Fruit fly (Drosophila melanogaster): Measurements from ENCODE around the gene Task7.

The Task7 gene

dm6 chr3R:9427328-9427727 is 15.2 kb upstream of the Task7 start:
- TF ChIP-seq CG1620 (GFP tag; optimal IDR thresholded peaks at IDR 0.05): no peak
- no peak for TF ChIP-seq Hr96 (GFP tag; optimal IDR thresholded peaks at IDR 0.05)
- TF ChIP-seq CG14711 (tag; optimal IDR thresholded peaks at IDR 0.05): no peak
- TF ChIP-seq tj (GFP tag; optimal IDR thresholded peaks at IDR 0.05): no peak
- no peak for TF ChIP-seq toe (GFP tag; optimal IDR thresholded peaks at IDR 0.05)
- no peak for TF ChIP-seq ovo (GFP tag; optimal IDR thresholded peaks at IDR 0.05)
- no peak for TF ChIP-seq Mnt (GFP tag; optimal IDR thresholded peaks at IDR 0.05)
- TF ChIP-seq Crg-1 (GFP tag; optimal IDR thresholded peaks at IDR 0.05): no peak
- no peak for TF ChIP-seq CG7101 (tag; optimal IDR thresholded peaks at IDR 0.05)
- no peak for TF ChIP-seq pad (GFP tag; optimal IDR thresholded peaks at IDR 0.05)
- no peak for TF ChIP-seq kay (GFP tag; ENCODE audit: borderline replicate concordance)
- TF ChIP-seq Clk (GFP tag; optimal IDR thresholded peaks at IDR 0.05): no peak
- no peak for TF ChIP-seq bab1 (GFP tag; optimal IDR thresholded peaks at IDR 0.05)
- no peak for TF ChIP-seq CG12768 (GFP tag; optimal IDR thresholded peaks at IDR 0.05)
- no peak for TF ChIP-seq CG33017 (tag; optimal IDR thresholded peaks at IDR 0.05)
- no peak for TF ChIP-seq CG5204 (GFP tag; optimal IDR thresholded peaks at IDR 0.05)

dm6 chr3R:9424061-9424665 is 12.1 kb upstream of the Task7 start:
- no peak for TF ChIP-seq bab1 (GFP tag; optimal IDR thresholded peaks at IDR 0.05)
- TF ChIP-seq tj (GFP tag; optimal IDR thresholded peaks at IDR 0.05): peak; percentile 88

dm6 chr3R:9422338-9422737 is 10.2 kb upstream of the Task7 start:
- TF ChIP-seq cnc (optimal IDR thresholded peaks at IDR 0.05) (no peak), cic (GFP tag; optimal IDR thresholded peaks at IDR 0.05) (peak; percentile 21), tj (GFP tag; optimal IDR thresholded peaks at IDR 0.05) (peak; percentile 80), Mnt (GFP tag; optimal IDR thresholded peaks at IDR 0.05) (no peak), kay (GFP tag; ENCODE audit: borderline replicate concordance) (peak; percentile 59), CG12768 (GFP tag; optimal IDR thresholded peaks at IDR 0.05) (peak; percentile 44)

- TF ChIP-seq toe (GFP tag; optimal IDR thresholded peaks at IDR 0.05): no peak
- TF ChIP-seq Clk (GFP tag; optimal IDR thresholded peaks at IDR 0.05): no peak
- TF ChIP-seq CG12768 (GFP tag; optimal IDR thresholded peaks at IDR 0.05): peak; percentile 73
- peak; percentile 64 for TF ChIP-seq tj (GFP tag; optimal IDR thresholded peaks at IDR 0.05)
- peak; percentile 34 for TF ChIP-seq CG7101 (tag; optimal IDR thresholded peaks at IDR 0.05)
- peak; percentile 18 for TF ChIP-seq CG7045 (GFP tag; optimal IDR thresholded peaks at IDR 0.05)
- peak; percentile 13 for TF ChIP-seq Mnt (GFP tag; optimal IDR thresholded peaks at IDR 0.05)
- TF ChIP-seq CG5204 (GFP tag; optimal IDR thresholded peaks at IDR 0.05): no peak
- TF ChIP-seq CG14711 (tag; optimal IDR thresholded peaks at IDR 0.05): peak; percentile 14
- TF ChIP-seq Crg-1 (GFP tag; optimal IDR thresholded peaks at IDR 0.05): no peak
- no peak for TF ChIP-seq kay (GFP tag; ENCODE audit: borderline replicate concordance)
- peak; percentile 45 for TF ChIP-seq CG11617 (GFP tag; optimal IDR thresholded peaks at IDR 0.05)
- TF ChIP-seq CG33017 (tag; optimal IDR thresholded peaks at IDR 0.05): peak; percentile 10
- no peak for TF ChIP-seq bab1 (GFP tag; optimal IDR thresholded peaks at IDR 0.05)
- TF ChIP-seq Hr96 (GFP tag; optimal IDR thresholded peaks at IDR 0.05): no peak
- TF ChIP-seq CG1620 (GFP tag; optimal IDR thresholded peaks at IDR 0.05): no peak
- TF ChIP-seq pad (GFP tag; optimal IDR thresholded peaks at IDR 0.05): peak; percentile 55
- TF ChIP-seq cic (GFP tag; optimal IDR thresholded peaks at IDR 0.05): peak; percentile 91
- no peak for TF ChIP-seq cnc (optimal IDR thresholded peaks at IDR 0.05)
- peak; percentile 36 for TF ChIP-seq ovo (GFP tag; optimal IDR thresholded peaks at IDR 0.05)
Observed at dm6 chr3R:9420439-9421234, 8.5 kb upstream of the Task7 start.

- peak; percentile 95 for TF ChIP-seq Mnt (GFP tag; optimal IDR thresholded peaks at IDR 0.05)
- no peak for TF ChIP-seq toe (GFP tag; optimal IDR thresholded peaks at IDR 0.05)
- no peak for TF ChIP-seq CG7101 (tag; optimal IDR thresholded peaks at IDR 0.05)
- no peak for TF ChIP-seq ovo (GFP tag; optimal IDR thresholded peaks at IDR 0.05)
- peak; percentile 10 for TF ChIP-seq Crg-1 (GFP tag; optimal IDR thresholded peaks at IDR 0.05)
- TF ChIP-seq cnc (optimal IDR thresholded peaks at IDR 0.05): no peak
- peak; percentile 1 for TF ChIP-seq CG11617 (GFP tag; optimal IDR thresholded peaks at IDR 0.05)
- TF ChIP-seq bab1 (GFP tag; optimal IDR thresholded peaks at IDR 0.05): no peak
- peak; percentile 17 for TF ChIP-seq pad (GFP tag; optimal IDR thresholded peaks at IDR 0.05)
- TF ChIP-seq Hr96 (GFP tag; optimal IDR thresholded peaks at IDR 0.05): no peak
- TF ChIP-seq tj (GFP tag; optimal IDR thresholded peaks at IDR 0.05): peak; percentile 47
- peak; percentile 56 for TF ChIP-seq Clk (GFP tag; optimal IDR thresholded peaks at IDR 0.05)
- TF ChIP-seq cic (GFP tag; optimal IDR thresholded peaks at IDR 0.05): peak; percentile 73
- TF ChIP-seq CG1620 (GFP tag; optimal IDR thresholded peaks at IDR 0.05): no peak
- TF ChIP-seq CG14711 (tag; optimal IDR thresholded peaks at IDR 0.05): peak; percentile 17
- peak; percentile 28 for TF ChIP-seq CG33017 (tag; optimal IDR thresholded peaks at IDR 0.05)
- peak; percentile 9 for TF ChIP-seq CG7045 (GFP tag; optimal IDR thresholded peaks at IDR 0.05)
- no peak for TF ChIP-seq kay (GFP tag; ENCODE audit: borderline replicate concordance)
- no peak for TF ChIP-seq CG5204 (GFP tag; optimal IDR thresholded peaks at IDR 0.05)
- peak; percentile 47 for TF ChIP-seq CG12768 (GFP tag; optimal IDR thresholded peaks at IDR 0.05)
Observed at dm6 chr3R:9419300-9419652, 7.2 kb upstream of the Task7 start.

Measured in whole organism, adult.